Fruit fly (Drosophila melanogaster) whole organism, embryonic: ENCODE measurements around the gene CG31960.

Experiments used
- BEAF-32 ChIP-seq: fragments of 200-800 bp; sonication (Bioruptor generic); optimal IDR thresholded peaks from 3 replicates; lab custom pipeline; 2017; ENCODE audit warnings: missing biosample characterization, missing genetic modification characterization, mild to moderate bottlenecking, moderate library complexity, missing genetic modification reagents
- Blimp-1 ChIP-seq: fragments of 200-800 bp; sonication (Bioruptor generic); optimal IDR thresholded peaks from 3 replicates; lab custom pipeline; 2018; ENCODE audit warnings: missing biosample characterization, missing genetic modification characterization, mild to moderate bottlenecking, moderate library complexity, missing genetic modification reagents
- CG10321 ChIP-seq: fragments of 200-800 bp; sonication (Bioruptor generic); IDR thresholded peaks from 2 replicates; pipeline ENCODE4 v1.3.6; 2022; ENCODE audit warnings: missing biosample characterization, missing genetic modification characterization
- CG10462 ChIP-seq: fragments of 200-800 bp; sonication (Bioruptor generic); optimal IDR thresholded peaks from 2 replicates; lab custom pipeline; 2016; ENCODE audit warnings: missing biosample characterization, missing genetic modification characterization
- CG11085 ChIP-seq: fragments of 200-800 bp; sonication (Bioruptor generic); IDR thresholded peaks from 2 replicates; pipeline ENCODE4 v1.3.6; 2022; ENCODE audit warnings: missing biosample characterization, missing genetic modification characterization
- CG11696 ChIP-seq: fragments of 200-800 bp; sonication (Bioruptor generic); IDR thresholded peaks from 2 replicates; pipeline ENCODE4 v1.3.6; 2022; ENCODE audit warnings: missing biosample characterization, missing genetic modification characterization
- CG12104 ChIP-seq: fragments of 200-800 bp; sonication (Bioruptor generic); optimal IDR thresholded peaks from 3 replicates; lab custom pipeline; 2016; ENCODE audit warnings: missing biosample characterization, missing genetic modification characterization
- CG12219 ChIP-seq: fragments of 200-800 bp; sonication (Bioruptor generic); optimal IDR thresholded peaks from 3 replicates; lab custom pipeline; 2018; ENCODE audit warnings: missing biosample characterization, mild to moderate bottlenecking, missing genetic modification characterization
- CG16813 ChIP-seq: fragments of 200-800 bp; sonication (Bioruptor generic); IDR thresholded peaks from 3 replicates; pipeline ENCODE4 v1.3.6; 2022; ENCODE audit warnings: missing biosample characterization, missing genetic modification characterization; ENCODE audit not compliant: partially characterized antibody
- CG2678 ChIP-seq: fragments of 200-800 bp; sonication (Bioruptor generic); optimal IDR thresholded peaks from 3 replicates; lab custom pipeline; 2019; ENCODE audit warnings: missing biosample characterization, mild to moderate bottlenecking, missing genetic modification characterization, moderate library complexity
- CG32772 ChIP-seq: fragments of 200-800 bp; sonication (Bioruptor generic); IDR thresholded peaks from 2 replicates; pipeline ENCODE4 v1.3.6; 2022; ENCODE audit warnings: missing biosample characterization, missing genetic modification characterization
- CG7372 ChIP-seq: fragments of 200-800 bp; sonication (Bioruptor generic); IDR thresholded peaks from 2 replicates; pipeline ENCODE4 v1.3.6; 2022; ENCODE audit warnings: missing biosample characterization, missing genetic modification characterization
- CG7839 ChIP-seq: fragments of 200-800 bp; sonication (Bioruptor generic); optimal IDR thresholded peaks from 3 replicates; lab custom pipeline; 2018; ENCODE audit warnings: missing biosample characterization, mild to moderate bottlenecking, missing genetic modification characterization, moderate library complexity
- CG8281 ChIP-seq: fragments of 200-800 bp; sonication (Bioruptor generic); optimal IDR thresholded peaks from 2 replicates; lab custom pipeline; 2018; ENCODE audit warnings: missing biosample characterization, mild to moderate bottlenecking, missing genetic modification characterization, moderate library complexity
- CG9876 ChIP-seq: fragments of 200-800 bp; sonication (Bioruptor generic); optimal IDR thresholded peaks from 2 replicates; lab custom pipeline; 2016; ENCODE audit warnings: missing biosample characterization, missing genetic modification characterization
- Dll ChIP-seq: fragments of 200-800 bp; sonication (Bioruptor generic); IDR thresholded peaks from 4 replicates; pipeline ENCODE4 v1.3.6; 2022; ENCODE audit warnings: missing biosample characterization, missing genetic modification characterization; ENCODE audit not compliant: partially characterized antibody
- Drgx ChIP-seq: fragments of 200-800 bp; sonication (Bioruptor generic); IDR thresholded peaks from 2 replicates; pipeline ENCODE4 v1.3.6; 2022; ENCODE audit warnings: missing biosample characterization, missing genetic modification characterization
- ERR ChIP-seq: fragments of 200-800 bp; sonication (Bioruptor generic); optimal IDR thresholded peaks from 2 replicates; lab custom pipeline; 2016; ENCODE audit warnings: missing biosample characterization, missing genetic modification characterization
- Ets65A ChIP-seq: fragments of 200-800 bp; sonication (Bioruptor generic); peaks from one replicate; lab custom pipeline; 2016; ENCODE audit warnings: missing biosample characterization, missing genetic modification characterization
- HLH4C ChIP-seq: fragments of 200-800 bp; sonication (Bioruptor generic); IDR thresholded peaks from 3 replicates; pipeline ENCODE4 v1.3.6; 2022; ENCODE audit warnings: missing biosample characterization, missing genetic modification characterization; ENCODE audit not compliant: partially characterized antibody
- MTF-1 ChIP-seq: fragments of 200-800 bp; sonication (Bioruptor generic); optimal IDR thresholded peaks from 2 replicates; lab custom pipeline; 2018; ENCODE audit warnings: missing biosample characterization, mild to moderate bottlenecking, missing genetic modification characterization, borderline replicate concordance
- Nf-YA ChIP-seq: fragments of 200-800 bp; sonication (Bioruptor generic); IDR thresholded peaks from 2 replicates; pipeline ENCODE4 v1.3.6; 2022; ENCODE audit warnings: missing biosample characterization, missing genetic modification characterization
- Xrp1 ChIP-seq: fragments of 200-800 bp; sonication (Bioruptor generic); IDR thresholded peaks from 2 replicates; pipeline ENCODE4 v1.3.6; 2022; ENCODE audit warnings: missing biosample characterization, missing genetic modification characterization
- ato ChIP-seq: fragments of 200-800 bp; sonication (Bioruptor generic); IDR thresholded peaks from 2 replicates; pipeline ENCODE4 v1.3.6; 2022; ENCODE audit warnings: missing biosample characterization, missing genetic modification characterization; ENCODE audit not compliant: partially characterized antibody
- bigmax ChIP-seq: fragments of 200-800 bp; sonication (Bioruptor generic); optimal IDR thresholded peaks from 2 replicates; lab custom pipeline; 2018; ENCODE audit warnings: missing biosample characterization, mild to moderate bottlenecking, missing genetic modification characterization
- bowl ChIP-seq: fragments of 200-800 bp; sonication (Bioruptor generic); IDR thresholded peaks from 2 replicates; pipeline ENCODE4 v1.3.6; 2022; ENCODE audit warnings: missing biosample characterization, missing genetic modification characterization
- br ChIP-seq: fragments of >200 bp; optimal IDR thresholded peaks from 2 replicates; lab custom pipeline; 2017
- btn ChIP-seq: fragments of 200-800 bp; sonication (Bioruptor generic); optimal IDR thresholded peaks from 2 replicates; lab custom pipeline; 2016; ENCODE audit warnings: missing biosample characterization, missing genetic modification characterization
- cg ChIP-seq: fragments of 200-800 bp; sonication (Bioruptor generic); optimal IDR thresholded peaks from 3 replicates; lab custom pipeline; 2019; ENCODE audit warnings: missing biosample characterization, mild to moderate bottlenecking, missing genetic modification characterization, moderate library complexity
- chn ChIP-seq: fragments of 200-800 bp; sonication (Bioruptor generic); optimal IDR thresholded peaks from 2 replicates; lab custom pipeline; 2016; ENCODE audit warnings: missing biosample characterization, missing genetic modification characterization
- corto ChIP-seq: fragments of 200-800 bp; sonication (Bioruptor generic); optimal IDR thresholded peaks from 2 replicates; lab custom pipeline; 2016; ENCODE audit warnings: missing biosample characterization, mild to moderate bottlenecking, missing genetic modification characterization, moderate library complexity
- crc ChIP-seq: fragments of 200-800 bp; sonication (Bioruptor generic); optimal IDR thresholded peaks from 2 replicates; lab custom pipeline; 2016; ENCODE audit warnings: missing biosample characterization, missing genetic modification characterization
- croc ChIP-seq: fragments of 200-800 bp; sonication (Bioruptor generic); conservative IDR thresholded peaks from 3 replicates; pipeline ENCODE4 v1.3.6; 2022; ENCODE audit warnings: missing biosample characterization, missing genetic modification characterization
- cwo ChIP-seq: fragments of 200-800 bp; sonication (Bioruptor generic); optimal IDR thresholded peaks from 3 replicates; lab custom pipeline; 2017; ENCODE audit warnings: missing biosample characterization, missing genetic modification characterization, mild to moderate bottlenecking, moderate library complexity, missing genetic modification reagents
- ewg ChIP-seq: fragments of 200-800 bp; sonication (Bioruptor generic); optimal IDR thresholded peaks from 3 replicates; lab custom pipeline; 2017; ENCODE audit warnings: mild to moderate bottlenecking, missing biosample characterization, missing genetic modification reagents, missing genetic modification characterization
- gfzf ChIP-seq: fragments of 200-800 bp; sonication (Bioruptor generic); optimal IDR thresholded peaks from 2 replicates; lab custom pipeline; 2016; ENCODE audit warnings: missing biosample characterization, mild to moderate bottlenecking, missing genetic modification characterization, moderate library complexity
- inv ChIP-seq: fragments of 200-800 bp; sonication (Bioruptor generic); IDR thresholded peaks from 2 replicates; pipeline ENCODE4 v1.3.6; 2022; ENCODE audit warnings: missing biosample characterization, missing genetic modification characterization; ENCODE audit not compliant: partially characterized antibody
- jumu ChIP-seq: fragments of 200-800 bp; sonication (Bioruptor generic); optimal IDR thresholded peaks from 3 replicates; lab custom pipeline; 2016; ENCODE audit warnings: missing biosample characterization, missing genetic modification characterization
- lilli ChIP-seq: fragments of 200-800 bp; sonication (Bioruptor generic); optimal IDR thresholded peaks from 3 replicates; lab custom pipeline; 2016; ENCODE audit warnings: missing biosample characterization, missing genetic modification characterization
- mam ChIP-seq: fragments of 200-800 bp; sonication (Bioruptor generic); optimal IDR thresholded peaks from 3 replicates; lab custom pipeline; 2016; ENCODE audit warnings: missing biosample characterization, missing genetic modification characterization
- nom ChIP-seq: fragments of 200-800 bp; sonication (Bioruptor generic); optimal IDR thresholded peaks from 2 replicates; lab custom pipeline; 2017; ENCODE audit warnings: missing biosample characterization, missing genetic modification characterization, mild to moderate bottlenecking, moderate library complexity, missing genetic modification reagents
- org-1 ChIP-seq: fragments of 200-800 bp; sonication (Bioruptor generic); optimal IDR thresholded peaks from 2 replicates; lab custom pipeline; 2017; ENCODE audit warnings: missing biosample characterization, missing genetic modification characterization
- ranshi ChIP-seq: fragments of 200-800 bp; sonication (Bioruptor generic); IDR thresholded peaks from 2 replicates; pipeline ENCODE4 v1.3.6; 2022; ENCODE audit warnings: missing biosample characterization, missing genetic modification characterization
- ro ChIP-seq: fragments of 200-800 bp; sonication (Bioruptor generic); IDR thresholded peaks from 2 replicates; pipeline ENCODE4 v1.3.6; 2022; ENCODE audit warnings: missing biosample characterization, missing genetic modification characterization
- sens-2 ChIP-seq: fragments of 200-800 bp; sonication (Bioruptor generic); IDR thresholded peaks from 2 replicates; pipeline ENCODE4 v1.3.6; 2022; ENCODE audit warnings: missing biosample characterization, missing genetic modification characterization
- so ChIP-seq: fragments of 200-800 bp; sonication (Bioruptor generic); IDR thresholded peaks from 3 replicates; pipeline ENCODE4 v1.3.6; 2022; ENCODE audit warnings: missing biosample characterization, missing genetic modification characterization
- trem ChIP-seq: fragments of 200-800 bp; optimal IDR thresholded peaks from 3 replicates; lab custom pipeline; 2019; ENCODE audit warnings: missing biosample characterization, mild to moderate bottlenecking, missing genetic modification characterization, moderate library complexity
- twi ChIP-seq: fragments of 200-800 bp; optimal IDR thresholded peaks from 2 replicates; lab custom pipeline; 2019; ENCODE audit warnings: missing biosample characterization, mild to moderate bottlenecking, missing genetic modification characterization, moderate library complexity
- vfl ChIP-seq: fragments of 200-800 bp; sonication (Bioruptor generic); optimal IDR thresholded peaks from 2 replicates; lab custom pipeline; 2016; ENCODE audit warnings: missing biosample characterization, missing genetic modification characterization

The CG31960 gene

DNA sequence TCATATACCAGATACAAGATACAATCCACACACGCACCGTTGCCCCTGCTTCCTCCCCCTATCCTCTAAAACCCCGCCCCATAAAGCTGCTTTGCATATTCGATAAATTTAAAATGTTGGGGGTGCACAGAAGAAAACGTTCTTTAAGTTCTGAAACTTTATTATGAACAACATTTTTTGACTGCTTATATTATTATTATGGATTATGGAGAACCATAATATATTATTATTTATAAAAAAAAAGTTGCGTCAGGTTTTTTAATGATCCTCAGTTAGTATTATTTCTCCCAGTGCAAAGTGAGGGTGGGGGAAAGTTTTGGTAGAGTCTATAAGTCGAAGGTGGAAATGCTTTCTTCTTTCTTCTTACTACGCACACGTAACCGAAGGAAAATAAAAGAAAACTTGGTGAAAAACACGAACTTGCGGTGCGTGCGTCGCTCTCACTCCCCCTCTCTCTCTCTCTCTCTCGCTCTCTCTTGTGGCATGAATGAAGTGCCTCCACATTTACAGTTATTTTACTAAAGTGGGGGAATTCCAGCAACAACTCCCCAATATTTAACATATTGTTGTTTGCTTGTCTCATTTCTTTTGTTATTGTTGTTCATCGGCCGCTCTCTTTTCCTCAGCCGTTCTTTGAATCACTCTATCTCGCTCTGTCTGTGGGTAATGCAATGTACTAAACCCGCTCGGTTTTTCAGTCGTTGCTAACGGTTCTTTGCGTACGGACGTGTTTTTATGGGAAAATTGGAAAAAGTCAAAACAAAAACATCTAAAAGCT lies 4.7 kb downstream of the CG31960 start (continued):
- peak; percentile 75 for TF ChIP-seq bowl (GFP tag; lab: Robert Waterston, UW)
- no peak for TF ChIP-seq ERR
- peak; percentile 58 for TF ChIP-seq org-1 (GFP tag; lab: Kevin White, UChicago)
- peak; percentile 73 for TF ChIP-seq twi
- peak; percentile 88 for TF ChIP-seq ranshi (GFP tag; lab: Robert Waterston, UW)
- no peak for TF ChIP-seq Ets65A (GFP tag; lab: Kevin White, UChicago)
- peak; percentile 88 for TF ChIP-seq croc (GFP tag; lab: Robert Waterston, UW)
- peak; percentile 87 for TF ChIP-seq CG7839
- TF ChIP-seq CG10321 (GFP tag; lab: Robert Waterston, UW) = no peak
- TF ChIP-seq CG11085 = peak; percentile 65
- TF ChIP-seq Drgx (GFP tag; lab: Robert Waterston, UW) = peak; percentile 80
- no peak for TF ChIP-seq nom (GFP tag; lab: Kevin White, UChicago)
- no peak for TF ChIP-seq CG9876 (GFP tag; lab: Kevin White, UChicago)
- no peak for TF ChIP-seq BEAF-32 (GFP tag; lab: Kevin White, UChicago)
- 0 out of 2 replicates have a peak, but pooled peaks have one; percentile 59 for TF ChIP-seq CG7372 (GFP tag; lab: Robert Waterston, UW)
- no peak for TF ChIP-seq vfl
- TF ChIP-seq CG2678 = peak; percentile 89
- peak; percentile 32 for TF ChIP-seq MTF-1 (GFP tag; lab: Kevin White, UChicago)
- TF ChIP-seq br (lab: Kevin White, UChicago) = no peak
- TF ChIP-seq CG8281 (tag; lab: Kevin White, UChicago) = peak; percentile 30
- TF ChIP-seq inv (GFP tag; lab: Robert Waterston, UW) = no peak
- peak; percentile 16 for TF ChIP-seq CG12219
- TF ChIP-seq Blimp-1 (GFP tag; lab: Kevin White, UChicago) = peak; percentile 95
- no peak for TF ChIP-seq corto (GFP tag; lab: Kevin White, UChicago)
- peak; percentile 30 for TF ChIP-seq cwo (GFP tag; lab: Kevin White, UChicago)
- peak; percentile 53 for TF ChIP-seq cg (GFP tag; lab: Kevin White, UChicago)
- TF ChIP-seq Dll (GFP tag; lab: Robert Waterston, UW) = no peak
- TF ChIP-seq ato (GFP tag; lab: Robert Waterston, UW) = no peak
- no peak for TF ChIP-seq jumu
- TF ChIP-seq gfzf (GFP tag; lab: Kevin White, UChicago) = no peak
- no peak for TF ChIP-seq mam (GFP tag; lab: Kevin White, UChicago)
- TF ChIP-seq CG10462 (GFP tag; lab: Kevin White, UChicago) = peak; percentile 25
- TF ChIP-seq CG16813 (GFP tag; lab: Robert Waterston, UW) = no peak
- TF ChIP-seq Nf-YA (GFP tag; lab: Robert Waterston, UW) = peak; percentile 75
- TF ChIP-seq ro (GFP tag; lab: Robert Waterston, UW) = peak; percentile 44; the same call in 1 of the 2 replicates
- peak; percentile 52 for TF ChIP-seq sens-2 (GFP tag; lab: Robert Waterston, UW)
- no peak for TF ChIP-seq crc
- TF ChIP-seq ewg (GFP tag; lab: Kevin White, UChicago) = peak; percentile 72
- TF ChIP-seq bigmax (GFP tag; lab: Kevin White, UChicago) = no peak
- peak; percentile 94 for TF ChIP-seq Xrp1 (GFP tag; lab: Robert Waterston, UW)
- no peak for TF ChIP-seq chn (GFP tag; lab: Kevin White, UChicago)
- peak; percentile 88 for TF ChIP-seq trem (tag; lab: Kevin White, UChicago)
- peak; percentile 67 for TF ChIP-seq so (GFP tag; lab: Robert Waterston, UW)
- TF ChIP-seq btn (GFP tag; lab: Kevin White, UChicago) = no peak
- TF ChIP-seq HLH4C (GFP tag; lab: Robert Waterston, UW) = no peak
- no peak for TF ChIP-seq lilli (GFP tag; lab: Kevin White, UChicago)
- 0 out of 2 replicates have a peak, but pooled peaks have one; percentile 50 for TF ChIP-seq CG11696 (GFP tag; lab: Robert Waterston, UW)
- TF ChIP-seq CG12104 (GFP tag; lab: Kevin White, UChicago) = peak; percentile 59
- peak; percentile 88 for TF ChIP-seq CG32772 (GFP tag; lab: Robert Waterston, UW)
